Worm (Caenorhabditis elegans) whole organism, young adult: Measurements from ENCODE around the gene scl-3.

Experiments used
- B0019.2 ChIP-seq: fragments of 200-800 bp; sonication (Bioruptor generic); conservative IDR thresholded peaks from 2 replicates; pipeline ENCODE4 v1.3.6; 2022; ENCODE audit warnings: missing genetic modification reagents, missing genetic modification characterization, missing compliant biosample characterization
- D2030.7 ChIP-seq: fragments of 200-800 bp; sonication (Bioruptor generic); IDR thresholded peaks from 2 replicates; pipeline ENCODE4 v1.3.6; 2022; ENCODE audit warnings: missing genetic modification reagents, missing genetic modification characterization, missing compliant biosample characterization
- F23B12.7 ChIP-seq: sonication (generic microtip); optimal IDR thresholded peaks from 2 replicates; lab custom pipeline; 2017; ENCODE audit warnings: missing genetic modification characterization, mild to moderate bottlenecking, missing compliant biosample characterization, antibody characterized with exemption, moderate library complexity; ENCODE audit not compliant: insufficient read depth
- F52B5.7 ChIP-seq: sonication (generic microtip); optimal IDR thresholded peaks from 2 replicates; lab custom pipeline; 2016; ENCODE audit warnings: mild to moderate bottlenecking, missing genetic modification characterization, missing compliant biosample characterization
- Y53F4B.3 ChIP-seq: fragments of 200-800 bp; sonication (Bioruptor generic); IDR thresholded peaks from 2 replicates; pipeline ENCODE4 v1.3.6; 2022; ENCODE audit warnings: missing genetic modification reagents, missing genetic modification characterization, missing compliant biosample characterization
- Y79H2A.3 ChIP-seq: fragments of 200-800 bp; sonication (Bioruptor generic); conservative IDR thresholded peaks from 2 replicates; pipeline ENCODE4 v1.3.6; 2022; ENCODE audit warnings: missing genetic modification reagents, missing genetic modification characterization, missing compliant biosample characterization
- ZK185.1 ChIP-seq: sonication (generic microtip); optimal IDR thresholded peaks from 2 replicates; lab custom pipeline; 2016; ENCODE audit warnings: mild to moderate bottlenecking, missing genetic modification characterization, missing compliant biosample characterization; ENCODE audit not compliant: poor library complexity, severe bottlenecking
- atf-7 ChIP-seq: sonication (generic microtip); optimal IDR thresholded peaks from 2 replicates; lab custom pipeline; 2017; ENCODE audit warnings: mild to moderate bottlenecking, missing genetic modification characterization, missing compliant biosample characterization
- attf-6 ChIP-seq: fragments of 200-800 bp; sonication (Bioruptor generic); IDR thresholded peaks from 2 replicates; pipeline ENCODE4 v1.3.6; 2022; ENCODE audit warnings: missing genetic modification reagents, missing genetic modification characterization, missing compliant biosample characterization
- ceh-58 ChIP-seq: fragments of 200-800 bp; sonication (Bioruptor generic); IDR thresholded peaks from 2 replicates; pipeline ENCODE4 v1.3.6; 2022; ENCODE audit warnings: missing genetic modification characterization, missing compliant biosample characterization
- ceh-79 ChIP-seq: sonication (generic microtip); optimal IDR thresholded peaks from 2 replicates; lab custom pipeline; 2017; ENCODE audit warnings: mild to moderate bottlenecking, missing genetic modification characterization, missing compliant biosample characterization
- ceh-91 ChIP-seq: fragments of 200-800 bp; sonication (Bioruptor generic); IDR thresholded peaks from 2 replicates; pipeline ENCODE4 v1.3.6; 2022; ENCODE audit warnings: missing genetic modification reagents, missing genetic modification characterization, missing compliant biosample characterization
- die-1 ChIP-seq: sonication (generic microtip); optimal IDR thresholded peaks from 2 replicates; lab custom pipeline; 2016; ENCODE audit warnings: missing genotype, mild to moderate bottlenecking, missing genetic modification characterization, missing compliant biosample characterization
- dox-1 ChIP-seq: fragments of 200-800 bp; sonication (Bioruptor generic); IDR thresholded peaks from 2 replicates; pipeline ENCODE4 v1.3.6; 2022; ENCODE audit warnings: missing genetic modification reagents, missing genetic modification characterization, missing compliant biosample characterization
- dpff-1 ChIP-seq: sonication (generic microtip); optimal IDR thresholded peaks from 2 replicates; lab custom pipeline; 2017; ENCODE audit warnings: mild to moderate bottlenecking, missing genetic modification characterization, missing compliant biosample characterization
- dpl-1 ChIP-seq: fragments of 150-350 bp; optimal IDR thresholded peaks from 2 replicates; lab custom pipeline; 2014; ENCODE audit warnings: missing biosample characterization, missing genetic modification reagents, missing genetic modification characterization
- egl-44 ChIP-seq: fragments of 200-800 bp; sonication (Bioruptor generic); IDR thresholded peaks from 2 replicates; pipeline ENCODE4 v1.3.6; 2022; ENCODE audit warnings: missing genetic modification reagents, missing genetic modification characterization, missing compliant biosample characterization
- egrh-3 ChIP-seq: fragments of 200-800 bp; sonication (Bioruptor generic); IDR thresholded peaks from 2 replicates; pipeline ENCODE4 v1.3.6; 2022; ENCODE audit warnings: missing genetic modification reagents, missing genetic modification characterization, missing compliant biosample characterization
- fkh-3 ChIP-seq: sonication (generic microtip); optimal IDR thresholded peaks from 2 replicates; lab custom pipeline; 2016; ENCODE audit warnings: mild to moderate bottlenecking, missing genetic modification characterization, missing compliant biosample characterization
- hmg-1.2 ChIP-seq: fragments of 200-800 bp; sonication (Bioruptor generic); IDR thresholded peaks from 2 replicates; pipeline ENCODE4 v1.3.6; 2022; ENCODE audit warnings: missing genetic modification reagents, missing genetic modification characterization, missing compliant biosample characterization
- hmg-20 ChIP-seq: fragments of 200-800 bp; sonication (Bioruptor generic); IDR thresholded peaks from 2 replicates; pipeline ENCODE4 v1.3.6; 2022; ENCODE audit warnings: missing genetic modification reagents, missing genetic modification characterization, missing compliant biosample characterization
- lag-1 ChIP-seq: fragments of 200-800 bp; sonication (Bioruptor generic); IDR thresholded peaks from 2 replicates; pipeline ENCODE4 v1.3.6; 2022; ENCODE audit warnings: missing genetic modification reagents, missing genetic modification characterization, missing compliant biosample characterization
- lin-26 ChIP-seq: fragments of 200-800 bp; sonication (Bioruptor generic); IDR thresholded peaks from 2 replicates; pipeline ENCODE4 v1.3.6; 2022; ENCODE audit warnings: missing genetic modification reagents, missing genetic modification characterization, missing compliant biosample characterization
- lin-35 ChIP-seq, 3 experiments: fragments of 150-350 bp in 2 of 3; sonication (generic microtip) in 1 of 3; optimal IDR thresholded peaks; 2 replicates each; lab custom pipeline; 2014 to 2018; ENCODE audit warnings: missing biosample characterization in 3 of 3, missing genetic modification characterization in 3 of 3, missing genetic modification reagents in 3 of 3
- lin-54 ChIP-seq: fragments of 200-800 bp; sonication (Bioruptor generic); optimal IDR thresholded peaks from 2 replicates; lab custom pipeline; 2018; ENCODE audit warnings: mild to moderate bottlenecking, missing genetic modification characterization, missing compliant biosample characterization
- madf-10 ChIP-seq: sonication (generic microtip); optimal IDR thresholded peaks from 2 replicates; lab custom pipeline; 2016; ENCODE audit warnings: mild to moderate bottlenecking, missing genetic modification characterization, missing compliant biosample characterization
- mxl-1 ChIP-seq: sonication (generic microtip); optimal IDR thresholded peaks from 2 replicates; lab custom pipeline; 2016; ENCODE audit warnings: missing genetic modification characterization, missing compliant biosample characterization
- nhr-179 ChIP-seq: sonication (generic microtip); optimal IDR thresholded peaks from 2 replicates; lab custom pipeline; 2016; ENCODE audit warnings: mild to moderate bottlenecking, missing genetic modification characterization, missing compliant biosample characterization
- nhr-27 ChIP-seq: fragments of 200-800 bp; sonication (Bioruptor generic); optimal IDR thresholded peaks from 2 replicates; lab custom pipeline; 2018; ENCODE audit warnings: mild to moderate bottlenecking, missing genetic modification characterization, moderate library complexity, missing compliant biosample characterization
- pha-4 ChIP-seq: fragments of 150-350 bp; sonication (generic microtip); optimal IDR thresholded peaks from 2 replicates; lab custom pipeline; 2014; ENCODE audit warnings: missing biosample characterization, missing genetic modification reagents, missing genetic modification characterization
- rcor-1 ChIP-seq: fragments of 200-800 bp; sonication (Bioruptor generic); IDR thresholded peaks from 2 replicates; pipeline ENCODE4 v1.3.6; 2022; ENCODE audit warnings: missing genetic modification reagents, missing genetic modification characterization, missing compliant biosample characterization
- rec-8 ChIP-seq, 2 experiments: sonication (generic microtip); optimal IDR thresholded peaks; 2 replicates each; lab custom pipeline; 2016; ENCODE audit warnings: mild to moderate bottlenecking in 2 of 2, missing genetic modification characterization in 2 of 2, missing genetic modification reagents in 2 of 2, missing genotype in 2 of 2, missing biosample characterization in 1 of 2, missing compliant biosample characterization in 1 of 2, moderate library complexity in 1 of 2
- rpc-1 ChIP-seq, 2 experiments: fragments of 150-350 bp in 1 of 2; sonication (generic microtip) in 1 of 2; optimal IDR thresholded peaks; 2 replicates each; lab custom pipeline; 2014 to 2018; ENCODE audit warnings: missing biosample characterization in 1 of 2, missing genetic modification characterization in 1 of 2, missing genetic modification reagents in 1 of 2, missing genotype in 1 of 2
- snpc-1.1 ChIP-seq: sonication (generic microtip); optimal IDR thresholded peaks from 2 replicates; lab custom pipeline; 2017; ENCODE audit warnings: missing genetic modification characterization, mild to moderate bottlenecking, missing compliant biosample characterization, antibody characterized with exemption, moderate library complexity, missing genotype, missing genetic modification reagents; ENCODE audit not compliant: insufficient read depth
- snpc-1.3 ChIP-seq: sonication (generic microtip); optimal IDR thresholded peaks from 2 replicates; lab custom pipeline; 2017; ENCODE audit warnings: missing genetic modification characterization, mild to moderate bottlenecking, missing compliant biosample characterization, antibody characterized with exemption, moderate library complexity, missing genotype, missing genetic modification reagents; ENCODE audit not compliant: insufficient read depth
- tbx-9 ChIP-seq: sonication (generic microtip); optimal IDR thresholded peaks from 2 replicates; lab custom pipeline; 2016; ENCODE audit warnings: borderline replicate concordance, missing genetic modification characterization, inconsistent platforms, missing compliant biosample characterization
- zim-3 ChIP-seq: sonication (generic microtip); optimal IDR thresholded peaks from 2 replicates; lab custom pipeline; 2017; ENCODE audit warnings: mild to moderate bottlenecking, missing genetic modification characterization, moderate library complexity, missing compliant biosample characterization
- ztf-18 ChIP-seq: sonication (generic microtip); optimal IDR thresholded peaks from 2 replicates; lab custom pipeline; 2016; ENCODE audit warnings: missing genotype, mild to moderate bottlenecking, missing genetic modification characterization, missing compliant biosample characterization
- ztf-25 ChIP-seq: fragments of 200-800 bp; sonication (Bioruptor generic); IDR thresholded peaks from 2 replicates; pipeline ENCODE4 v1.3.6; 2022; ENCODE audit warnings: missing genetic modification reagents, missing genetic modification characterization, missing compliant biosample characterization
- ztf-26 ChIP-seq: sonication (generic microtip); optimal IDR thresholded peaks from 2 replicates; lab custom pipeline; 2017; ENCODE audit warnings: missing genetic modification characterization, missing compliant biosample characterization
- ztf-28 ChIP-seq: fragments of 200-800 bp; sonication (Bioruptor generic); IDR thresholded peaks from 2 replicates; pipeline ENCODE4 v1.3.6; 2022; ENCODE audit warnings: missing genetic modification reagents, missing genetic modification characterization, missing compliant biosample characterization
- ztf-3 ChIP-seq: fragments of 200-800 bp; sonication (Bioruptor generic); optimal IDR thresholded peaks from 2 replicates; lab custom pipeline; 2018; ENCODE audit warnings: mild to moderate bottlenecking, missing genetic modification characterization, missing compliant biosample characterization

Gene scl-3

DNA sequence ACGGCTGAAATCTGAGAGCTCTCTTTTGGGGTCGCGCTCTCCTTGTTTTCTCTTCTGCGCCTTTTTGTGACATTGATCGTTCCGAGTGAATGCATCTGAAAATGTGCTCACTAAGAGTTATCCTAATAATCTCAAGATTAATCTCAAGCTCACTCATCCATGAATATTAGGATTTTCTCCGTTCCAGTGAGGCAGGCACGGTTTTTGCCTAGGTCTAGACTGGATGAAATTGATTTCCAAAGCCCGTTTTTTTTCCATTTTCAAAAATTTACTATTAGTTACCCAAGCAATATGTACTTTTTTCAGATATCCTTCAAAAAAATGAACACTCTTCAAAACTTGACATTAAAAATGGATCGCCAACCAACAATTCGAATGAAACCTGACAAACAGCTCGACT lies 17.3 kb upstream of the scl-3 start, which contains the start of gene amt-2:
amt-2 (plus strand) TSS at position 301 of the 400 bp plus-strand sequence.
- TF ChIP-seq ztf-26 (tag; lab: Kevin White, UChicago) = no peak
- no peak for TF ChIP-seq lin-26 (GFP tag; lab: Robert Waterston, UW)
- no peak for TF ChIP-seq nhr-27

DNA sequence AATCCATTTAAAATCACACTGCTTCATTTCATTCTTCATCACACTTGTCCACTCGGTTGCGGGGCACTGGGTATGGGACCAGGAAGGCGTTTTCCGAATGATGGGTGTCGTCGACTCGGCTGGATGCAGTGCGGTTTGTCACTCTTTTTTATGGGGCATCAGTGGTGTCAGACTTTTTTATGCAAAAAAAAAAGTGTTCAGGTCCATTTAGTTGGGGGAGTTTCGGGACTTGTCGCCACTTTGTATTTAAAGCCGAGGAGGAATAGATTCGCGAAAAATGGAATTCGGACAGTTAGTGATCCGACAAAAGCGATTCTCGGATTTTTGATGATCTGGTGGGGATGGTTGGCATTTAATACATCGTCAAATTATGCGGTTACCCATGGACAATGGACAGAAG lies 14.4 kb upstream of the scl-3 start:
- no peak for TF ChIP-seq tbx-9 (tag; lab: Kevin White, UChicago)

DNA sequence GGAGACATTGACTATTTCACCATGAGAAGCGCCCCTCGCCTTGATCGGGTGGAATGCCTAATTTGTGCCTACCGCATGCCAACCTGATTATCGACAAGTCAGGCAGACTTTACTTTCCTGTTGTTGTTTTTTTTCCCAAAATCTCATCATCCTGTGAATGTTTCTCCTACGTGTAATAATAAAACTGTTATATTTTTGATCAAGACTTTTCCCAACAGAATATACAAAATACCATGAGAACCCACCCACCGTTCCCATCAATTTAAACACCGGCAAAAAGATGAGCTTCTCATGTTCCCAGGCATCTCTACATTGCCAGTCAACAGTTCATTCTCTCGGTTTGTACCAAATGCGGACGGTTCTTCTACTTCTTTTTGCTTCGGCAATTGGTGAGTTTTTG lies 12.5 kb upstream of the scl-3 start, which contains the start of gene scl-9:
scl-9 (plus strand) TSS at position 301 of the 400 bp plus-strand sequence.
- TF ChIP-seq ceh-58 (GFP tag; lab: Robert Waterston, UW) (no peak), ceh-91 (GFP tag; lab: Robert Waterston, UW) (no peak), Y53F4B.3 (GFP tag; lab: Robert Waterston, UW) (no peak), zim-3 (tag; lab: Kevin White, UChicago) (no peak), ztf-3 (no peak), rpc-1 (optimal IDR thresholded peaks at IDR 0.05; lab: Kevin White, UChicago) (no peak), rpc-1 (tag; optimal IDR thresholded peaks at IDR 0.05; lab: Kevin White, UChicago) (no peak), D2030.7 (no peak), B0019.2 (GFP tag; lab: Robert Waterston, UW) (no peak), pha-4 (tag; lab: Kevin White, UChicago) (no peak), Y79H2A.3 (GFP tag; lab: Robert Waterston, UW) (no peak), dox-1 (no peak), ztf-25 (GFP tag; lab: Robert Waterston, UW) (no peak), snpc-1.1 (tag; lab: Kevin White, UChicago) (no peak), dpl-1 (GFP tag; lab: Kevin White, UChicago) (no peak), fkh-3 (no peak), ceh-79 (tag; lab: Kevin White, UChicago) (no peak), rec-8 (tag; optimal IDR thresholded peaks at IDR 0.05; lab: Kevin White, UChicago) (no peak)
- TF ChIP-seq, all 124 proteins: peak for 0

DNA sequence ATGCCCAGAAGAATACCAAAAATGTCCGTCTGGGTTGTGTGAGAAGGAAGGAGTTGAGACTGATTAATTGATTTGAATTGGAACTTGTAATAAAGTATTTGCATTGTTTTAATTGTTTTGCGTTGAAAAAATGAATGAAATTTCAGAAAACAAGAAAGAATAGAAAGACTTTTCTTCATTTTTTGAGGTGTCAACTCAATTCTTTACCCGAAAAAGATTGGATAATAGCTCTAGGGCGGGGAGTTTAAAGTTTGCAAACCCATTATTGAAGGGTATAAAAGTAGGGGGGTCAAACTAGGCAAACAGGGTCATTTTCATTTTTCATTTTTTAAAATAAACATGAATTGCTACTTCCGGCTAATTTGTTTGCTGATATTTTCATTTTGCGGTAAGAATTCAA lies 11.2 kb upstream of the scl-3 start, which contains the start of gene scl-10:
scl-10 (plus strand) TSS at position 301 of the 400 bp plus-strand sequence.
- no peak for TF ChIP-seq atf-7 (tag; lab: Kevin White, UChicago)
- TF ChIP-seq egl-44 = no peak
- TF ChIP-seq lag-1 (GFP tag; lab: Robert Waterston, UW) = no peak
- TF ChIP-seq attf-6 (GFP tag; lab: Robert Waterston, UW) = no peak
- TF ChIP-seq rcor-1 (GFP tag; lab: Robert Waterston, UW) = no peak
- TF ChIP-seq hmg-20 (GFP tag; lab: Robert Waterston, UW) = no peak
- no peak for TF ChIP-seq F23B12.7 (tag; lab: Kevin White, UChicago)
- TF ChIP-seq pha-4 (tag; lab: Kevin White, UChicago) = no peak
- no peak for TF ChIP-seq nhr-179 (tag; lab: Kevin White, UChicago)
- TF ChIP-seq mxl-1 (tag; lab: Kevin White, UChicago) = no peak

DNA sequence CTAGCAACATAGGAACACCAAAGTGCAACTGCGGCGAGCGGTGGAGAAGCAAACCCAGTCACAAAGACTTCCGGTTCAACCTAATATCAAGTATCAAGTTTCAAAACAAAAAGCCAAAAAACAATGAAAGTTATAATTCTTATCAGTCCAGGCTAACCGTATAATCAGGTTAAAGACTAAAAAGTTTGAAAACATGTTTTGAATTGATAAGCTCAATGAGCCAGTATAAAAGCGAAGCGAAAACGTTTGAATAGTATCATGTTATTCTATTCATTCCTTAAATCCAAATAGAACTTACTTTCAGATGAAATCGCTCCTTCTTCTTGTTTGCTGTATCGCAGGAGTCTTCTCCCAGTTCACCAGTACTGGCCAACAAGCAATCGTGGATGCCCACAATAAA lies 8.3 kb upstream of the scl-3 start, which contains the start of gene scl-11:
scl-11 (plus strand) TSS at position 301 of the 400 bp plus-strand sequence.
- TF ChIP-seq zim-3 (tag; lab: Kevin White, UChicago) (no peak), snpc-1.3 (tag; lab: Kevin White, UChicago) (no peak), hmg-1.2 (no peak), lin-35 (GFP tag; optimal IDR thresholded peaks at IDR 0.05; lab: Kevin White, UChicago) (no peak), ztf-18 (tag; lab: Kevin White, UChicago) (no peak), ZK185.1 (no peak), dpff-1 (tag; lab: Kevin White, UChicago) (no peak), ztf-28 (no peak), dpl-1 (GFP tag; lab: Kevin White, UChicago) (no peak), madf-10 (tag; lab: Kevin White, UChicago) (no peak), F52B5.7 (no peak), lin-54 (GFP tag; lab: Kevin White, UChicago) (no peak), egrh-3 (GFP tag; lab: Robert Waterston, UW) (no peak), die-1 (tag; lab: Kevin White, UChicago) (no peak)
